Fruit fly (Drosophila melanogaster) whole organism, embryonic: Measurements from ENCODE around the gene moon.

Experiments used
- Antp ChIP-seq: fragments of 200-800 bp; sonication (Bioruptor generic); optimal IDR thresholded peaks from 3 replicates; lab custom pipeline; 2016; ENCODE audit warnings: missing biosample characterization, missing genetic modification characterization
- BtbVII ChIP-seq: fragments of 200-800 bp; sonication (Bioruptor generic); optimal IDR thresholded peaks from 3 replicates; lab custom pipeline; 2017; ENCODE audit warnings: missing biosample characterization, mild to moderate bottlenecking, missing genetic modification characterization
- Bteb2 ChIP-seq: fragments of 200-800 bp; sonication (Bioruptor generic); optimal IDR thresholded peaks from 2 replicates; lab custom pipeline; 2016; ENCODE audit warnings: missing biosample characterization, missing genetic modification characterization
- CG11093 ChIP-seq: fragments of 200-800 bp; sonication (Bioruptor generic); IDR thresholded peaks from 3 replicates; pipeline ENCODE4 v1.3.6; 2022; ENCODE audit warnings: missing biosample characterization, missing genetic modification characterization
- CG11247 ChIP-seq: fragments of 200-800 bp; sonication (Bioruptor generic); IDR thresholded peaks from 2 replicates; pipeline ENCODE4 v1.3.6; 2022; ENCODE audit warnings: missing biosample characterization, missing genetic modification characterization
- CG11456 ChIP-seq: fragments of 200-800 bp; sonication (Bioruptor generic); IDR thresholded peaks from 3 replicates; pipeline ENCODE4 v1.3.6; 2022; ENCODE audit warnings: missing biosample characterization, missing genetic modification characterization
- CG11504 ChIP-seq: fragments of 200-800 bp; sonication (Bioruptor generic); optimal IDR thresholded peaks from 3 replicates; lab custom pipeline; 2019; ENCODE audit warnings: missing biosample characterization, mild to moderate bottlenecking, missing genetic modification characterization, moderate library complexity
- CG13296 ChIP-seq: fragments of 200-800 bp; sonication (Bioruptor generic); optimal IDR thresholded peaks from 3 replicates; lab custom pipeline; 2018; ENCODE audit warnings: missing biosample characterization, mild to moderate bottlenecking, missing genetic modification characterization
- CG13894 ChIP-seq: fragments of 200-800 bp; sonication (Bioruptor generic); optimal IDR thresholded peaks from 3 replicates; lab custom pipeline; 2018; ENCODE audit warnings: missing biosample characterization, mild to moderate bottlenecking, missing genetic modification characterization, moderate library complexity
- CG14441 ChIP-seq: fragments of 200-800 bp; sonication (Bioruptor generic); IDR thresholded peaks from 2 replicates; pipeline ENCODE4 v1.3.6; 2022; ENCODE audit warnings: missing biosample characterization, missing genetic modification characterization
- CG15601 ChIP-seq: fragments of 200-800 bp; sonication (Bioruptor generic); optimal IDR thresholded peaks from 3 replicates; lab custom pipeline; 2019; ENCODE audit warnings: missing biosample characterization, mild to moderate bottlenecking, missing genetic modification characterization, moderate library complexity
- CG1603 ChIP-seq: fragments of 200-800 bp; sonication (Bioruptor generic); optimal IDR thresholded peaks from 2 replicates; lab custom pipeline; 2019; ENCODE audit warnings: missing biosample characterization, mild to moderate bottlenecking, missing genetic modification characterization, moderate library complexity
- CG17359 ChIP-seq: fragments of 200-800 bp; sonication (Bioruptor generic); optimal IDR thresholded peaks from 3 replicates; lab custom pipeline; 2018; ENCODE audit warnings: missing biosample characterization, mild to moderate bottlenecking, missing genetic modification characterization, moderate library complexity
- CG18262 ChIP-seq: fragments of 200-800 bp; optimal IDR thresholded peaks from 3 replicates; lab custom pipeline; 2019; ENCODE audit warnings: missing biosample characterization, mild to moderate bottlenecking, missing genetic modification characterization, moderate library complexity
- CG1832 ChIP-seq: fragments of 200-800 bp; sonication (Bioruptor generic); optimal IDR thresholded peaks from 2 replicates; lab custom pipeline; 2017; ENCODE audit warnings: missing biosample characterization, mild to moderate bottlenecking, missing genetic modification characterization, inconsistent platforms
- CG2678 ChIP-seq: fragments of 200-800 bp; sonication (Bioruptor generic); optimal IDR thresholded peaks from 3 replicates; lab custom pipeline; 2019; ENCODE audit warnings: missing biosample characterization, mild to moderate bottlenecking, missing genetic modification characterization, moderate library complexity
- CG30403 ChIP-seq: fragments of 200-800 bp; sonication (Bioruptor generic); optimal IDR thresholded peaks from 3 replicates; lab custom pipeline; 2016; ENCODE audit warnings: missing biosample characterization, missing genetic modification characterization
- CG30431 ChIP-seq: fragments of 200-800 bp; sonication (Bioruptor generic); optimal IDR thresholded peaks from 2 replicates; lab custom pipeline; 2017; ENCODE audit warnings: missing biosample characterization, missing genetic modification characterization
- CG3065 ChIP-seq: fragments of 200-800 bp; sonication (Bioruptor generic); optimal IDR thresholded peaks from 2 replicates; lab custom pipeline; 2016; ENCODE audit warnings: missing biosample characterization, missing genetic modification characterization
- CG5180 ChIP-seq: fragments of 200-800 bp; sonication (Bioruptor generic); optimal IDR thresholded peaks from 3 replicates; lab custom pipeline; 2017; ENCODE audit warnings: missing biosample characterization, missing genetic modification characterization, mild to moderate bottlenecking, moderate library complexity, missing genetic modification reagents
- CG6683 ChIP-seq: fragments of 200-800 bp; sonication (Bioruptor generic); optimal IDR thresholded peaks from 2 replicates; lab custom pipeline; 2017; ENCODE audit warnings: missing biosample characterization, mild to moderate bottlenecking, missing genetic modification characterization, missing genetic modification reagents
- CG8924 ChIP-seq: fragments of 200-800 bp; optimal IDR thresholded peaks from 3 replicates; lab custom pipeline; 2019; ENCODE audit warnings: missing biosample characterization, mild to moderate bottlenecking, missing genetic modification characterization, moderate library complexity
- Dek ChIP-seq: fragments of 200-800 bp; sonication (Bioruptor generic); optimal IDR thresholded peaks from 3 replicates; lab custom pipeline; 2019; ENCODE audit warnings: missing biosample characterization, mild to moderate bottlenecking, missing genetic modification characterization, moderate library complexity
- Doc2 ChIP-seq: fragments of 200-800 bp; sonication (Bioruptor generic); IDR thresholded peaks from 2 replicates; pipeline ENCODE4 v1.3.6; 2022; ENCODE audit warnings: missing biosample characterization, missing genetic modification characterization
- E2f1 ChIP-seq: fragments of 200-800 bp; sonication (Bioruptor generic); IDR thresholded peaks from 2 replicates; pipeline ENCODE4 v1.3.6; 2022; ENCODE audit warnings: missing biosample characterization, missing genetic modification characterization
- Fer3 ChIP-seq: fragments of 200-800 bp; sonication (Bioruptor generic); optimal IDR thresholded peaks from 2 replicates; lab custom pipeline; 2018; ENCODE audit warnings: missing biosample characterization, mild to moderate bottlenecking, missing genetic modification characterization, moderate library complexity
- Hand ChIP-seq: fragments of 200-800 bp; sonication (Bioruptor generic); optimal IDR thresholded peaks from 2 replicates; lab custom pipeline; 2017; ENCODE audit warnings: mild to moderate bottlenecking, missing biosample characterization, missing genetic modification reagents, missing genetic modification characterization
- HmgD ChIP-seq: fragments of 200-800 bp; sonication (Bioruptor generic); optimal IDR thresholded peaks from 3 replicates; lab custom pipeline; 2016; ENCODE audit warnings: missing biosample characterization, missing genetic modification characterization
- Hmr ChIP-seq: fragments of 200-800 bp; sonication (Bioruptor generic); optimal IDR thresholded peaks from 3 replicates; lab custom pipeline; 2017; ENCODE audit warnings: mild to moderate bottlenecking, missing biosample characterization, missing genetic modification reagents, missing genetic modification characterization
- Hmx ChIP-seq: fragments of 200-800 bp; sonication (Bioruptor generic); optimal IDR thresholded peaks from 2 replicates; lab custom pipeline; 2016; ENCODE audit warnings: missing biosample characterization, missing genetic modification characterization
- Myb ChIP-seq: fragments of 200-800 bp; sonication (Bioruptor generic); optimal IDR thresholded peaks from 2 replicates; lab custom pipeline; 2016; ENCODE audit warnings: missing biosample characterization, missing genetic modification characterization
- Pdp1 ChIP-seq, 2 experiments: fragments of 200-800 bp; sonication (Bioruptor generic); optimal IDR thresholded peaks; 3 replicates each; lab custom pipeline; 2016; ENCODE audit warnings: missing biosample characterization in 2 of 2, missing genetic modification characterization in 2 of 2, mild to moderate bottlenecking in 1 of 2, moderate library complexity in 1 of 2
- Xbp1 ChIP-seq: fragments of 200-800 bp; sonication (Bioruptor generic); optimal IDR thresholded peaks from 3 replicates; lab custom pipeline; 2016; ENCODE audit warnings: missing biosample characterization, mild to moderate bottlenecking, missing genetic modification characterization
- az2 ChIP-seq: fragments of 200-800 bp; sonication (Bioruptor generic); optimal IDR thresholded peaks from 3 replicates; lab custom pipeline; 2016; ENCODE audit warnings: missing biosample characterization, missing genetic modification characterization
- dm ChIP-seq: fragments of 200-800 bp; sonication (Bioruptor generic); optimal IDR thresholded peaks from 3 replicates; lab custom pipeline; 2016; ENCODE audit warnings: missing biosample characterization, missing genetic modification characterization
- dmrt99B ChIP-seq: fragments of 200-800 bp; sonication (Bioruptor generic); optimal IDR thresholded peaks from 2 replicates; lab custom pipeline; 2018; ENCODE audit warnings: missing biosample characterization, mild to moderate bottlenecking, missing genetic modification characterization, moderate library complexity
- esg ChIP-seq: fragments of 200-800 bp; sonication (Bioruptor generic); conservative IDR thresholded peaks from 2 replicates; pipeline ENCODE4 v1.3.6; 2022; ENCODE audit warnings: missing biosample characterization, missing genetic modification characterization
- exex ChIP-seq: fragments of 200-800 bp; sonication (Bioruptor generic); optimal IDR thresholded peaks from 4 replicates; lab custom pipeline; 2018; ENCODE audit warnings: missing biosample characterization, mild to moderate bottlenecking, missing genetic modification characterization, moderate library complexity
- fd96Cb ChIP-seq: fragments of 200-800 bp; sonication (Bioruptor generic); optimal IDR thresholded peaks from 2 replicates; lab custom pipeline; 2018; ENCODE audit warnings: missing biosample characterization, mild to moderate bottlenecking, missing genetic modification characterization, moderate library complexity
- gem ChIP-seq: fragments of 200-800 bp; sonication (Bioruptor generic); optimal IDR thresholded peaks from 2 replicates; lab custom pipeline; 2019; ENCODE audit warnings: missing biosample characterization, mild to moderate bottlenecking, missing genetic modification characterization, moderate library complexity
- gfzf ChIP-seq: fragments of 200-800 bp; sonication (Bioruptor generic); optimal IDR thresholded peaks from 2 replicates; lab custom pipeline; 2016; ENCODE audit warnings: missing biosample characterization, mild to moderate bottlenecking, missing genetic modification characterization, moderate library complexity
- lmd ChIP-seq: fragments of 200-800 bp; sonication (Bioruptor generic); IDR thresholded peaks from 2 replicates; pipeline ENCODE4 v1.3.6; 2022; ENCODE audit warnings: missing biosample characterization, missing genetic modification characterization
- nau ChIP-seq: fragments of 200-800 bp; sonication (Bioruptor generic); optimal IDR thresholded peaks from 3 replicates; lab custom pipeline; 2017; ENCODE audit warnings: missing biosample characterization, mild to moderate bottlenecking, missing genetic modification characterization, missing genetic modification reagents
- nmo ChIP-seq: fragments of 200-800 bp; sonication (Bioruptor generic); optimal IDR thresholded peaks from 2 replicates; lab custom pipeline; 2018; ENCODE audit warnings: missing biosample characterization, mild to moderate bottlenecking, missing genetic modification characterization, moderate library complexity
- onecut ChIP-seq: fragments of 200-800 bp; sonication (Bioruptor generic); IDR thresholded peaks from 2 replicates; pipeline ENCODE4 v1.3.6; 2022; ENCODE audit warnings: missing biosample characterization, missing genetic modification characterization
- phol ChIP-seq: fragments of 200-800 bp; sonication (Bioruptor generic); optimal IDR thresholded peaks from 3 replicates; lab custom pipeline; 2018; ENCODE audit warnings: missing biosample characterization, mild to moderate bottlenecking, missing genetic modification characterization, moderate library complexity
- row ChIP-seq: fragments of 200-800 bp; sonication (Bioruptor generic); IDR thresholded peaks from 3 replicates; pipeline ENCODE4 v1.3.6; 2022; ENCODE audit warnings: missing biosample characterization, missing genetic modification characterization
- sim ChIP-seq: fragments of 200-800 bp; sonication (Bioruptor generic); IDR thresholded peaks from 2 replicates; pipeline ENCODE4 v1.3.6; 2022; ENCODE audit warnings: missing biosample characterization, missing genetic modification characterization
- ttk ChIP-seq: fragments of 200-800 bp; sonication (Bioruptor generic); IDR thresholded peaks from 2 replicates; pipeline ENCODE4 v2.1.2; 2022; ENCODE audit warnings: missing biosample characterization, missing genetic modification characterization
- yki ChIP-seq: fragments of >200 bp; optimal IDR thresholded peaks from 3 replicates; lab custom pipeline; 2018

The moon gene

DNA sequence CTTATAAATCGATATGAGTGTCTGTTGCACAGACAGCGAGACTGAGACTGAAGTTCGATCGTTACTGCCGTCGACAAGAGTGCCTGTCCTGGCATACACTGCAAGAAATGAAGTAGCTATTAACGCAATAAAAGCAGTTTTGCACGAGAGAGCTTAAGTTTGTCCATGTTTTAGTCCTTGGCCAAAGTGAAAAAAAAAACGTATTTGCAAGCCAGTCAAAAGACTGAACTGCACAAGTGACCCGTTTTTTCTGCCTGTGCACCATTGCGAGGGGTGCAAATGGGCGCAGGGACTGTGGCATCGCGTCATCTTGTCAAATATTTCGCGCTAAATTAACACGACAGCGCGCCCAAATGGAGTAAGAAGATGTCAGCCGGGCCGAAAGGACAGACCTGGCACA lies 3.0 kb upstream of the moon start (continued):
- TF ChIP-seq CG17359 (tag; lab: Kevin White, UChicago) (peak; percentile 10), CG30431 (GFP tag; lab: Kevin White, UChicago) (no peak), E2f1 (GFP tag; lab: Robert Waterston, UW) (no peak), HmgD (GFP tag; lab: Kevin White, UChicago) (no peak), CG11504 (peak; percentile 33), Hmx (GFP tag; lab: Kevin White, UChicago) (no peak), CG30403 (GFP tag; lab: Kevin White, UChicago) (peak; percentile 4), ttk (GFP tag; lab: Robert Waterston, UW) (0 out of 2 replicates have a peak, but pooled peaks have one; percentile 20), Antp (peak; percentile 45), CG11093 (GFP tag; lab: Robert Waterston, UW) (no peak), yki (lab: Kevin White, UChicago) (no peak), CG5180 (GFP tag; lab: Kevin White, UChicago) (no peak), CG3065 (GFP tag; lab: Kevin White, UChicago) (no peak), phol (peak; percentile 38), esg (GFP tag; lab: Robert Waterston, UW) (no peak), exex (no peak), Doc2 (GFP tag; lab: Robert Waterston, UW) (no peak), CG15601 (tag; lab: Kevin White, UChicago) (no peak), onecut (no peak), Myb (GFP tag; lab: Kevin White, UChicago) (no peak), CG1603 (tag; lab: Kevin White, UChicago) (peak; percentile 40), Pdp1 (GFP tag; optimal IDR thresholded peaks at IDR 0.05; lab: Kevin White, UChicago) (no peak), CG11456 (GFP tag; lab: Robert Waterston, UW) (no peak), gem (peak; percentile 40)

DNA sequence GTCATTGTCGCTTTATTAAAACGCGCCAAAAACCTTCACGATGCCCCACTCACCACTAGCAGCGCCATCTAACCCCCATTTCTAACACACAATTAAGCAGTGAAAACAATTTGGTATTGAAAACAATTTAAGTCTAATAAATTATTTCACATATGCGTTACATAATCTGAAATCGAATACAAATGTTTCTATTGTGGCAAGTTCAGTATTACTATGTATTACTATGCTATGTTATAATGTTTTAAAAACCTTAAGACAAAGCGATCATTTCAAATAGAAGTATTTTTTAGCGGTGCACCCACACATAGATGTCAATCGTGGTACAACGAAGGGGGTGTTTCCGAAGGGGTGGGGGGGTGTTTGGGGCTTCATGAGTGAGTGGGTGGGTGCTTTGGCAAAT lies 1.0 kb upstream of the moon start:
- peak; percentile 3 for TF ChIP-seq Xbp1
- TF ChIP-seq CG18262 (tag; lab: Kevin White, UChicago), result peak; percentile 17
- peak; percentile 75 for TF ChIP-seq CG2678
- no peak for TF ChIP-seq az2
- TF ChIP-seq sim (GFP tag; lab: Robert Waterston, UW), result no peak
- peak; percentile 1 for TF ChIP-seq BtbVII (GFP tag; lab: Kevin White, UChicago)
- peak; percentile 2 for TF ChIP-seq CG13894 (tag; lab: Kevin White, UChicago)
- peak; percentile 57 for TF ChIP-seq CG1603 (tag; lab: Kevin White, UChicago)
- TF ChIP-seq dmrt99B (tag; lab: Kevin White, UChicago), result peak; percentile 62
- TF ChIP-seq row (GFP tag; lab: Robert Waterston, UW), result peak; percentile 59
- TF ChIP-seq CG8924, result peak; percentile 51
- TF ChIP-seq CG1832, result no peak
- TF ChIP-seq CG14441, result peak; percentile 11; the same call in 1 of the 2 replicates
- peak; percentile 14 for TF ChIP-seq CG6683
- peak; percentile 44 for TF ChIP-seq Hand (GFP tag; lab: Kevin White, UChicago)
- TF ChIP-seq nmo (GFP tag; lab: Kevin White, UChicago), result peak; percentile 13
- no peak for TF ChIP-seq dm (GFP tag; lab: Kevin White, UChicago)
- peak; percentile 24 for TF ChIP-seq CG13296
- no peak for TF ChIP-seq Dek
- TF ChIP-seq nau (GFP tag; lab: Kevin White, UChicago), result no peak
- TF ChIP-seq Fer3, result peak; percentile 6
- TF ChIP-seq CG11093 (GFP tag; lab: Robert Waterston, UW), result 0 out of 3 replicates have a peak, but pooled peaks have one; percentile 13
- TF ChIP-seq Bteb2, result no peak
- peak; percentile 45 for TF ChIP-seq Hmr (GFP tag; lab: Kevin White, UChicago)
- TF ChIP-seq CG11247 (GFP tag; lab: Robert Waterston, UW), result no peak
- TF ChIP-seq gfzf, result no peak
- peak; percentile 9; the same call in 1 of the 2 replicates for TF ChIP-seq lmd
- peak; percentile 10 for TF ChIP-seq fd96Cb (tag; lab: Kevin White, UChicago)
